Worm (Caenorhabditis elegans) whole organism, L1 larva: ENCODE measurements around the gene sna-3.
A peak's percentile ranks its signal among the peaks of the same experiment; 100 is the strongest.

Source experiments
- aha-1 ChIP-seq: fragments of 150-350 bp; optimal IDR thresholded peaks from 2 replicates; lab custom pipeline; 2014; ENCODE audit warnings: missing biosample characterization, missing genetic modification characterization
- ets-5 ChIP-seq: fragments of 200-800 bp; sonication (Bioruptor generic); IDR thresholded peaks from 2 replicates; pipeline ENCODE4 v1.3.6; 2022; ENCODE audit warnings: missing genetic modification characterization, missing compliant biosample characterization
- mdl-1 ChIP-seq, 2 experiments: fragments of 150-350 bp; optimal IDR thresholded peaks; 2 replicates each; lab custom pipeline; 2014 to 2017; ENCODE audit warnings: missing biosample characterization in 2 of 2, missing genetic modification characterization in 2 of 2, inconsistent platforms in 1 of 2
- nhr-11 ChIP-seq: fragments of 150-350 bp; optimal IDR thresholded peaks from 2 replicates; lab custom pipeline; 2014; ENCODE audit warnings: missing biosample characterization, missing genetic modification characterization
- skn-1 ChIP-seq: fragments of 150-350 bp; optimal IDR thresholded peaks from 2 replicates; lab custom pipeline; 2014; ENCODE audit warnings: missing biosample characterization, missing genetic modification characterization

- no peak for TF ChIP-seq ets-5 (GFP tag; lab: Robert Waterston, UW)
- TF ChIP-seq mdl-1 (tag; optimal IDR thresholded peaks at IDR 0.05; lab: Kevin White, UChicago), result peak in 1 of 2 experiments; percentile 69
- peak; percentile 76 for TF ChIP-seq skn-1 (tag; lab: Kevin White, UChicago)
- TF ChIP-seq aha-1 (tag; lab: Kevin White, UChicago), result no peak
- no peak for TF ChIP-seq nhr-11 (tag; lab: Kevin White, UChicago)
These were observed at the start of gene sna-3, which contains the start of gene rps-3 for ce11 chrIII:6206161-6206853.
